Fruit fly (Drosophila melanogaster) whole organism, wandering third instar larva: ENCODE results near the gene CG12541.

Source experiments
- Abd-B ChIP-seq: fragments of >200 bp; optimal IDR thresholded peaks from 2 replicates; lab custom pipeline; 2017; ENCODE audit warnings: missing biosample characterization, missing genetic modification characterization
- CG32264 ChIP-seq: fragments of 200-800 bp; sonication (Bioruptor generic); optimal IDR thresholded peaks from 2 replicates; lab custom pipeline; 2016; ENCODE audit warnings: missing biosample characterization, missing genetic modification characterization
- CG9705 ChIP-seq: fragments of 200-800 bp; sonication (Bioruptor generic); optimal IDR thresholded peaks from 2 replicates; lab custom pipeline; 2018; ENCODE audit warnings: missing biosample characterization, mild to moderate bottlenecking, missing genetic modification characterization
- CrebA ChIP-seq: fragments of 200-800 bp; sonication (Bioruptor generic); optimal IDR thresholded peaks from 2 replicates; lab custom pipeline; 2016; ENCODE audit warnings: missing biosample characterization, mild to moderate bottlenecking, missing genetic modification characterization, borderline replicate concordance
- Dfd ChIP-seq: fragments of >200 bp; optimal IDR thresholded peaks from 2 replicates; lab custom pipeline; 2017; ENCODE audit warnings: missing biosample characterization, missing genetic modification characterization
- Dif ChIP-seq: fragments of 200-275, 200-300 bp; sonication (Bioruptor generic); optimal IDR thresholded peaks from 2 replicates; lab custom pipeline; 2018; ENCODE audit warnings: missing biosample characterization, missing genetic modification characterization; ENCODE audit not compliant: partially characterized antibody
- GATAd ChIP-seq: sonication (Bioruptor generic); optimal IDR thresholded peaks from 2 replicates; lab custom pipeline; 2016; ENCODE audit warnings: missing biosample characterization, missing genetic modification characterization
- HLH106 ChIP-seq: fragments of 200-800 bp; optimal IDR thresholded peaks from 3 replicates; lab custom pipeline; 2019; ENCODE audit warnings: missing biosample characterization, mild to moderate bottlenecking, missing genetic modification characterization, moderate library complexity
- Hnf4 ChIP-seq: fragments of 200-800 bp; sonication (Bioruptor generic); optimal IDR thresholded peaks from 2 replicates; lab custom pipeline; 2016; ENCODE audit warnings: missing biosample characterization, mild to moderate bottlenecking, missing genetic modification characterization
- Hr78 ChIP-seq: fragments of >200 bp; optimal IDR thresholded peaks from 2 replicates; lab custom pipeline; 2017; ENCODE audit warnings: missing biosample characterization, missing genetic modification characterization
- Hr83 ChIP-seq: fragments of 200-300 bp; sonication (Bioruptor generic); optimal IDR thresholded peaks from 2 replicates; lab custom pipeline; 2016; ENCODE audit warnings: missing biosample characterization, mild to moderate bottlenecking, missing genetic modification characterization, moderate library complexity; ENCODE audit not compliant: poor library complexity, severe bottlenecking
- Myc ChIP-seq: fragments of >200 bp; optimal IDR thresholded peaks from 2 replicates; lab custom pipeline; 2017
- N ChIP-seq: fragments of >200 bp; optimal IDR thresholded peaks from 2 replicates; lab custom pipeline; 2018; ENCODE audit warnings: missing biosample characterization, missing external identifiers, missing genetic modification characterization
- OdsH ChIP-seq: fragments of 200-800 bp; sonication (Bioruptor generic); optimal IDR thresholded peaks from 2 replicates; lab custom pipeline; 2016; ENCODE audit warnings: missing biosample characterization, mild to moderate bottlenecking, missing genetic modification characterization
- Rel ChIP-seq, 2 experiments: fragments of 200-800 bp; sonication (Bioruptor generic) in 1 of 2; optimal IDR thresholded peaks; 2 replicates in 1 of 2; 3 replicates in 1 of 2; lab custom pipeline; 2016 to 2019; ENCODE audit warnings: mild to moderate bottlenecking in 2 of 2, missing biosample characterization in 2 of 2, missing genetic modification characterization in 2 of 2, moderate library complexity in 1 of 2
- Sp1 ChIP-seq: fragments of 200-800 bp; sonication (Bioruptor generic); optimal IDR thresholded peaks from 3 replicates; lab custom pipeline; 2019; ENCODE audit warnings: missing biosample characterization, mild to moderate bottlenecking, missing genetic modification characterization, moderate library complexity
- Vsx2 ChIP-seq: fragments of 200-300, 225-300 bp; sonication (Bioruptor generic); optimal IDR thresholded peaks from 2 replicates; lab custom pipeline; 2018; ENCODE audit warnings: missing biosample characterization, missing genetic modification characterization; ENCODE audit not compliant: partially characterized antibody
- br ChIP-seq: fragments of 200-800 bp; sonication (Bioruptor generic); optimal IDR thresholded peaks from 2 replicates; lab custom pipeline; 2016; ENCODE audit warnings: missing biosample characterization, missing genetic modification characterization
- brk ChIP-seq: fragments of 200-800 bp; sonication (Bioruptor generic); optimal IDR thresholded peaks from 2 replicates; lab custom pipeline; 2016; ENCODE audit warnings: missing biosample characterization, mild to moderate bottlenecking, missing genetic modification characterization
- dl ChIP-seq, 2 experiments: fragments of 175-275, 200-275 bp in 1 of 2; fragments of 200-275 bp in 1 of 2; sonication (Bioruptor generic); optimal IDR thresholded peaks; lab custom pipeline; 2018; ENCODE audit warnings: mild to moderate bottlenecking in 2 of 2, missing biosample characterization in 2 of 2, missing genetic modification characterization in 2 of 2, moderate library complexity in 2 of 2; ENCODE audit not compliant: partially characterized antibody in 2 of 2, insufficient read depth in 1 of 2
- dmrt93B ChIP-seq: fragments of 200-800 bp; sonication (Bioruptor generic); optimal IDR thresholded peaks from 2 replicates; lab custom pipeline; 2018; ENCODE audit warnings: missing biosample characterization, mild to moderate bottlenecking, missing genetic modification characterization
- dsf ChIP-seq: sonication (Bioruptor generic); optimal IDR thresholded peaks from 2 replicates; lab custom pipeline; 2016; ENCODE audit warnings: missing biosample characterization, missing genetic modification characterization, borderline replicate concordance
- ey ChIP-seq: fragments of 200-800 bp; sonication (Bioruptor generic); optimal IDR thresholded peaks from 2 replicates; lab custom pipeline; 2016; ENCODE audit warnings: missing biosample characterization, missing genetic modification characterization
- foxo ChIP-seq, 2 experiments: fragments of 200-800 bp; sonication (Bioruptor generic); optimal IDR thresholded peaks; 2 replicates in 1 of 2; 3 replicates in 1 of 2; lab custom pipeline; 2016 to 2017; ENCODE audit warnings: missing biosample characterization in 2 of 2, missing genetic modification characterization in 2 of 2
- fru ChIP-seq: fragments of 200-800 bp; sonication (Bioruptor generic); optimal IDR thresholded peaks from 3 replicates; lab custom pipeline; 2016; ENCODE audit warnings: missing biosample characterization, mild to moderate bottlenecking, missing genetic modification characterization
- h ChIP-seq: fragments of 200-800 bp; sonication (Bioruptor generic); optimal IDR thresholded peaks from 3 replicates; lab custom pipeline; 2016; ENCODE audit warnings: missing biosample characterization, mild to moderate bottlenecking, missing genetic modification characterization
- jim ChIP-seq: fragments of 175-275, 200-325 bp; sonication (Bioruptor generic); optimal IDR thresholded peaks from 2 replicates; lab custom pipeline; 2016; ENCODE audit warnings: missing biosample characterization, mild to moderate bottlenecking, missing genetic modification characterization
- lola ChIP-seq: fragments of >200 bp; optimal IDR thresholded peaks from 2 replicates; lab custom pipeline; 2017; ENCODE audit warnings: missing biosample characterization, missing genetic modification characterization
- psq ChIP-seq: fragments of 200-800 bp; sonication (Bioruptor generic); optimal IDR thresholded peaks from 3 replicates; lab custom pipeline; 2017; ENCODE audit warnings: missing biosample characterization, mild to moderate bottlenecking, missing genetic modification characterization, moderate library complexity
- rgr ChIP-seq: fragments of 200-800 bp; sonication (Bioruptor generic); optimal IDR thresholded peaks from 3 replicates; lab custom pipeline; 2016; ENCODE audit warnings: missing biosample characterization, mild to moderate bottlenecking, missing genetic modification characterization
- sage ChIP-seq: fragments of 200-800 bp; sonication (Bioruptor generic); optimal IDR thresholded peaks from 2 replicates; lab custom pipeline; 2016; ENCODE audit warnings: missing biosample characterization, mild to moderate bottlenecking, missing genetic modification characterization
- sv ChIP-seq: fragments of 200-800 bp; sonication (Bioruptor generic); optimal IDR thresholded peaks from 3 replicates; lab custom pipeline; 2016; ENCODE audit warnings: missing biosample characterization, missing genetic modification characterization
- tai ChIP-seq: sonication (Bioruptor generic); optimal IDR thresholded peaks from 2 replicates; lab custom pipeline; 2016; ENCODE audit warnings: missing biosample characterization, missing genetic modification characterization
- usp ChIP-seq: fragments of >200 bp; optimal IDR thresholded peaks from 2 replicates; lab custom pipeline; 2017; ENCODE audit warnings: missing biosample characterization, missing genetic modification characterization
- woc ChIP-seq: sonication (Bioruptor generic); optimal IDR thresholded peaks from 2 replicates; lab custom pipeline; 2016; ENCODE audit warnings: missing biosample characterization, mild to moderate bottlenecking, missing genetic modification characterization

CG12541 gene

dm6 chrX:6982054-6982453, 83.8 kb downstream of the CG12541 start:
- TF ChIP-seq dsf (GFP tag; lab: Kevin White, UChicago) (no peak), fru (peak; percentile 55), Myc (lab: Kevin White, UChicago) (no peak), Dif (GFP tag; lab: Kevin White, UChicago) (no peak), ey (GFP tag; lab: Kevin White, UChicago) (no peak), sage (GFP tag; lab: Kevin White, UChicago) (no peak), OdsH (GFP tag; lab: Kevin White, UChicago) (peak; percentile 2), rgr (GFP tag; lab: Kevin White, UChicago) (peak; percentile 24), Hr78 (GFP tag; lab: Kevin White, UChicago) (no peak), Abd-B (GFP tag; lab: Kevin White, UChicago) (no peak), jim (no peak), dl (GFP tag; optimal IDR thresholded peaks at IDR 0.05; lab: Kevin White, UChicago; ENCODE audit: insufficient read depth in 1 of 2, partially characterized antibody in 2 of 2) (no peak), tai (GFP tag; lab: Kevin White, UChicago) (peak; percentile 43), h (GFP tag; lab: Kevin White, UChicago) (peak; percentile 9), HLH106 (tag; lab: Kevin White, UChicago) (peak; percentile 34), Rel (GFP tag; optimal IDR thresholded peaks at IDR 0.05; lab: Kevin White, UChicago) (no peak), Rel (tag; optimal IDR thresholded peaks at IDR 0.05; lab: Kevin White, UChicago) (no peak), Hr83 (GFP tag; lab: Kevin White, UChicago) (no peak), foxo (GFP tag; optimal IDR thresholded peaks at IDR 0.05; lab: Kevin White, UChicago) (peak in 1 of 2 experiments; percentile 27), CrebA (GFP tag; lab: Kevin White, UChicago) (no peak), Vsx2 (no peak), brk (GFP tag; lab: Kevin White, UChicago) (no peak), woc (GFP tag; lab: Kevin White, UChicago) (peak; percentile 12), psq (GFP tag; lab: Kevin White, UChicago) (no peak), CG9705 (no peak), Sp1 (GFP tag; lab: Kevin White, UChicago) (peak; percentile 62), sv (no peak), dmrt93B (GFP tag; lab: Kevin White, UChicago) (no peak), Hnf4 (GFP tag; lab: Kevin White, UChicago) (peak; percentile 34)

dm6 chrX:6981470-6981952, 84.3 kb downstream of the CG12541 start:
- peak; percentile 29 for TF ChIP-seq br
- TF ChIP-seq tai (GFP tag; lab: Kevin White, UChicago): no peak
- TF ChIP-seq foxo (GFP tag; optimal IDR thresholded peaks at IDR 0.05; lab: Kevin White, UChicago): peak; percentile 11 to 40
- peak; percentile 4 for TF ChIP-seq HLH106 (tag; lab: Kevin White, UChicago)
- no peak for TF ChIP-seq woc (GFP tag; lab: Kevin White, UChicago)
- peak; percentile 53 for TF ChIP-seq fru
- no peak for TF ChIP-seq CG9705
- TF ChIP-seq Dif (GFP tag; lab: Kevin White, UChicago): peak; percentile 71
- TF ChIP-seq OdsH (GFP tag; lab: Kevin White, UChicago): no peak
- peak; percentile 75 for TF ChIP-seq Vsx2
- no peak for TF ChIP-seq lola (GFP tag; lab: Kevin White, UChicago)
- peak; percentile 8 for TF ChIP-seq h (GFP tag; lab: Kevin White, UChicago)
- TF ChIP-seq GATAd: no peak
- TF ChIP-seq dl (GFP tag; optimal IDR thresholded peaks at IDR 0.05; lab: Kevin White, UChicago; ENCODE audit: insufficient read depth in 1 of 2, partially characterized antibody in 2 of 2): peak; percentile 31 to 60
- TF ChIP-seq ey (GFP tag; lab: Kevin White, UChicago): peak; percentile 4
- no peak for TF ChIP-seq Dfd
- TF ChIP-seq rgr (GFP tag; lab: Kevin White, UChicago): peak; percentile 17
- TF ChIP-seq psq (GFP tag; lab: Kevin White, UChicago): peak; percentile 24
- no peak for TF ChIP-seq N
- TF ChIP-seq, all 38 proteins: peak for 11

- TF ChIP-seq usp (GFP tag; lab: Kevin White, UChicago): no peak
- no peak for TF ChIP-seq tai (GFP tag; lab: Kevin White, UChicago)
- TF ChIP-seq dmrt93B (GFP tag; lab: Kevin White, UChicago): no peak
- TF ChIP-seq lola (GFP tag; lab: Kevin White, UChicago): no peak
- TF ChIP-seq Hr78 (GFP tag; lab: Kevin White, UChicago): no peak
- no peak for TF ChIP-seq Dif (GFP tag; lab: Kevin White, UChicago)
- TF ChIP-seq sage (GFP tag; lab: Kevin White, UChicago): no peak
- TF ChIP-seq CG9705: no peak
- TF ChIP-seq dsf (GFP tag; lab: Kevin White, UChicago): no peak
- no peak for TF ChIP-seq psq (GFP tag; lab: Kevin White, UChicago)
- TF ChIP-seq Abd-B (GFP tag; lab: Kevin White, UChicago): no peak
- TF ChIP-seq jim: no peak
- no peak for TF ChIP-seq foxo (GFP tag; optimal IDR thresholded peaks at IDR 0.05; lab: Kevin White, UChicago)
- TF ChIP-seq h (GFP tag; lab: Kevin White, UChicago): no peak
- no peak for TF ChIP-seq Sp1 (GFP tag; lab: Kevin White, UChicago)
- TF ChIP-seq Hnf4 (GFP tag; lab: Kevin White, UChicago): no peak
- no peak for TF ChIP-seq N
- no peak for TF ChIP-seq CG32264
- no peak for TF ChIP-seq Rel (GFP tag; optimal IDR thresholded peaks at IDR 0.05; lab: Kevin White, UChicago)
- TF ChIP-seq Rel (tag; optimal IDR thresholded peaks at IDR 0.05; lab: Kevin White, UChicago): no peak
- no peak for TF ChIP-seq rgr (GFP tag; lab: Kevin White, UChicago)
These were observed 88.9 kb downstream of the CG12541 start for dm6 chrX:6976911-6977310.
